Worm (Caenorhabditis elegans) whole organism, early embryonic: ENCODE results near the gene Y6E2A.7.

Experiments
- B0310.2 ChIP-seq: sonication (generic microtip); optimal IDR thresholded peaks from 2 replicates; lab custom pipeline; 2016; ENCODE audit warnings: mild to moderate bottlenecking, missing genetic modification characterization, missing compliant biosample characterization
- F13C5.2 ChIP-seq: sonication (generic microtip); optimal IDR thresholded peaks from 2 replicates; lab custom pipeline; 2017; ENCODE audit warnings: mild to moderate bottlenecking, missing genetic modification characterization, inconsistent platforms, missing compliant biosample characterization
- aly-1 ChIP-seq: sonication (generic microtip); optimal IDR thresholded peaks from 2 replicates; lab custom pipeline; 2016; ENCODE audit warnings: missing genetic modification characterization, missing compliant biosample characterization
- ama-1 ChIP-seq: fragments of 150-350 bp; optimal IDR thresholded peaks from 2 replicates; lab custom pipeline; 2014
- scrt-1 ChIP-seq: fragments of 200-800 bp; sonication (Bioruptor generic); IDR thresholded peaks from 2 replicates; pipeline ENCODE4 v1.3.6; 2022; ENCODE audit warnings: missing genetic modification characterization, missing compliant biosample characterization

ce11 chrV:15719570-15719969 is at the start of gene Y6E2A.7:
- TF ChIP-seq ama-1 = no peak
- TF ChIP-seq B0310.2 (tag; lab: Kevin White, UChicago) = no peak
- no peak for TF ChIP-seq F13C5.2 (tag; lab: Kevin White, UChicago)
- no peak for TF ChIP-seq aly-1 (tag; lab: Kevin White, UChicago)
- no peak for TF ChIP-seq scrt-1 (GFP tag; lab: Robert Waterston, UW)
